Worm (Caenorhabditis elegans) whole organism, young adult: ENCODE data around the gene wrt-8.

ENCODE experiments used
- B0019.2 ChIP-seq: fragments of 200-800 bp; sonication (Bioruptor generic); conservative IDR thresholded peaks from 2 replicates; pipeline ENCODE4 v1.3.6; 2022; ENCODE audit warnings: missing genetic modification reagents, missing genetic modification characterization, missing compliant biosample characterization
- B0336.3 ChIP-seq: fragments of 200-800 bp; sonication (Bioruptor generic); IDR thresholded peaks from 2 replicates; pipeline ENCODE4 v1.3.6; 2022; ENCODE audit warnings: missing genetic modification characterization, missing compliant biosample characterization
- C06A6.2 ChIP-seq: fragments of 200-800 bp; sonication (Bioruptor generic); conservative IDR thresholded peaks from 2 replicates; pipeline ENCODE4 v1.3.6; 2022; ENCODE audit warnings: missing genetic modification characterization, missing compliant biosample characterization
- K11D2.4 ChIP-seq: fragments of 200-800 bp; sonication (Bioruptor generic); IDR thresholded peaks from 2 replicates; pipeline ENCODE4 v1.3.6; 2022; ENCODE audit warnings: missing genetic modification reagents, missing genetic modification characterization, missing compliant biosample characterization
- aptf-3 ChIP-seq: fragments of 200-800 bp; sonication (Bioruptor generic); IDR thresholded peaks from 2 replicates; pipeline ENCODE4 v1.3.6; 2022; ENCODE audit warnings: missing genetic modification characterization, missing compliant biosample characterization
- atf-7 ChIP-seq: sonication (generic microtip); optimal IDR thresholded peaks from 2 replicates; lab custom pipeline; 2017; ENCODE audit warnings: mild to moderate bottlenecking, missing genetic modification characterization, missing compliant biosample characterization
- attf-5 ChIP-seq: fragments of 200-800 bp; sonication (Bioruptor generic); optimal IDR thresholded peaks from 2 replicates; lab custom pipeline; 2018; ENCODE audit warnings: mild to moderate bottlenecking, missing genetic modification characterization, missing compliant biosample characterization
- bed-2 ChIP-seq: fragments of 200-800 bp; sonication (Bioruptor generic); IDR thresholded peaks from 2 replicates; pipeline ENCODE4 v1.3.6; 2022; ENCODE audit warnings: missing genetic modification reagents, missing genetic modification characterization, missing compliant biosample characterization
- ceh-58 ChIP-seq: fragments of 200-800 bp; sonication (Bioruptor generic); IDR thresholded peaks from 2 replicates; pipeline ENCODE4 v1.3.6; 2022; ENCODE audit warnings: missing genetic modification characterization, missing compliant biosample characterization
- ceh-91 ChIP-seq: fragments of 200-800 bp; sonication (Bioruptor generic); IDR thresholded peaks from 2 replicates; pipeline ENCODE4 v1.3.6; 2022; ENCODE audit warnings: missing genetic modification reagents, missing genetic modification characterization, missing compliant biosample characterization
- chd-7 ChIP-seq: sonication (generic microtip); optimal IDR thresholded peaks from 2 replicates; lab custom pipeline; 2016; ENCODE audit warnings: mild to moderate bottlenecking, missing genetic modification characterization, moderate library complexity, missing compliant biosample characterization
- die-1 ChIP-seq: sonication (generic microtip); optimal IDR thresholded peaks from 2 replicates; lab custom pipeline; 2016; ENCODE audit warnings: missing genotype, mild to moderate bottlenecking, missing genetic modification characterization, missing compliant biosample characterization
- dox-1 ChIP-seq: fragments of 200-800 bp; sonication (Bioruptor generic); IDR thresholded peaks from 2 replicates; pipeline ENCODE4 v1.3.6; 2022; ENCODE audit warnings: missing genetic modification reagents, missing genetic modification characterization, missing compliant biosample characterization
- egl-18 ChIP-seq: fragments of 200-800 bp; sonication (Bioruptor generic); IDR thresholded peaks from 2 replicates; pipeline ENCODE4 v1.3.6; 2022; ENCODE audit warnings: missing genetic modification reagents, missing genetic modification characterization, missing compliant biosample characterization
- egl-44 ChIP-seq: fragments of 200-800 bp; sonication (Bioruptor generic); IDR thresholded peaks from 2 replicates; pipeline ENCODE4 v1.3.6; 2022; ENCODE audit warnings: missing genetic modification reagents, missing genetic modification characterization, missing compliant biosample characterization
- egrh-3 ChIP-seq: fragments of 200-800 bp; sonication (Bioruptor generic); IDR thresholded peaks from 2 replicates; pipeline ENCODE4 v1.3.6; 2022; ENCODE audit warnings: missing genetic modification reagents, missing genetic modification characterization, missing compliant biosample characterization
- ets-4 ChIP-seq: fragments of 200-800 bp; sonication (Bioruptor generic); optimal IDR thresholded peaks from 2 replicates; lab custom pipeline; 2018; ENCODE audit warnings: mild to moderate bottlenecking, missing genetic modification characterization, missing compliant biosample characterization
- hlh-26 ChIP-seq: fragments of 200-800 bp; sonication (Bioruptor generic); conservative IDR thresholded peaks from 2 replicates; pipeline ENCODE4 v1.3.6; 2022; ENCODE audit warnings: missing genetic modification reagents, missing genetic modification characterization, missing compliant biosample characterization
- hmg-20 ChIP-seq: fragments of 200-800 bp; sonication (Bioruptor generic); IDR thresholded peaks from 2 replicates; pipeline ENCODE4 v1.3.6; 2022; ENCODE audit warnings: missing genetic modification reagents, missing genetic modification characterization, missing compliant biosample characterization
- hsf-1 ChIP-seq: fragments of 200-800 bp; sonication (Bioruptor generic); IDR thresholded peaks from 2 replicates; pipeline ENCODE4 v1.3.6; 2022; ENCODE audit warnings: missing genetic modification reagents, missing genetic modification characterization, missing compliant biosample characterization
- lin-35 ChIP-seq, 3 experiments: fragments of 150-350 bp in 2 of 3; sonication (generic microtip) in 1 of 3; optimal IDR thresholded peaks; 2 replicates each; lab custom pipeline; 2014 to 2018; ENCODE audit warnings: missing biosample characterization in 3 of 3, missing genetic modification characterization in 3 of 3, missing genetic modification reagents in 3 of 3
- lsl-1 ChIP-seq: fragments of 200-800 bp; sonication (Bioruptor generic); optimal IDR thresholded peaks from 2 replicates; lab custom pipeline; 2018; ENCODE audit warnings: mild to moderate bottlenecking, missing genetic modification characterization, moderate library complexity, missing compliant biosample characterization
- madf-3 ChIP-seq: fragments of 200-800 bp; sonication (Bioruptor generic); IDR thresholded peaks from 2 replicates; pipeline ENCODE4 v1.3.6; 2022; ENCODE audit warnings: missing genetic modification reagents, missing genetic modification characterization, missing compliant biosample characterization
- madf-6 ChIP-seq: fragments of 200-800 bp; sonication (Bioruptor generic); IDR thresholded peaks from 2 replicates; pipeline ENCODE4 v1.3.6; 2022; ENCODE audit warnings: missing genetic modification reagents, missing genetic modification characterization, missing compliant biosample characterization
- mxl-1 ChIP-seq: sonication (generic microtip); optimal IDR thresholded peaks from 2 replicates; lab custom pipeline; 2016; ENCODE audit warnings: missing genetic modification characterization, missing compliant biosample characterization
- nfya-1 ChIP-seq: sonication (generic microtip); optimal IDR thresholded peaks from 2 replicates; lab custom pipeline; 2017; ENCODE audit warnings: antibody characterized with exemption, missing compliant biosample characterization, missing genetic modification characterization, borderline replicate concordance; ENCODE audit not compliant: insufficient read depth
- nhr-80 ChIP-seq: sonication (generic microtip); optimal IDR thresholded peaks from 2 replicates; lab custom pipeline; 2016; ENCODE audit warnings: missing genetic modification characterization, missing compliant biosample characterization
- sdz-38 ChIP-seq: sonication (generic microtip); optimal IDR thresholded peaks from 2 replicates; lab custom pipeline; 2016; ENCODE audit warnings: missing genotype, missing genetic modification characterization, missing compliant biosample characterization
- sea-2 ChIP-seq: fragments of 200-800 bp; sonication (Bioruptor generic); IDR thresholded peaks from 2 replicates; pipeline ENCODE4 v1.3.6; 2022; ENCODE audit warnings: missing genetic modification characterization, missing compliant biosample characterization
- snpc-1.1 ChIP-seq: sonication (generic microtip); optimal IDR thresholded peaks from 2 replicates; lab custom pipeline; 2017; ENCODE audit warnings: missing genetic modification characterization, mild to moderate bottlenecking, missing compliant biosample characterization, antibody characterized with exemption, moderate library complexity, missing genotype, missing genetic modification reagents; ENCODE audit not compliant: insufficient read depth
- somi-1 ChIP-seq: fragments of 200-800 bp; sonication (Bioruptor generic); optimal IDR thresholded peaks from 2 replicates; lab custom pipeline; 2018; ENCODE audit warnings: mild to moderate bottlenecking, missing genetic modification characterization, missing compliant biosample characterization
- tbx-9 ChIP-seq: sonication (generic microtip); optimal IDR thresholded peaks from 2 replicates; lab custom pipeline; 2016; ENCODE audit warnings: borderline replicate concordance, missing genetic modification characterization, inconsistent platforms, missing compliant biosample characterization
- unc-130 ChIP-seq: sonication (generic microtip); optimal IDR thresholded peaks from 2 replicates; lab custom pipeline; 2016; ENCODE audit warnings: missing genetic modification reagents, missing genetic modification characterization, missing compliant biosample characterization
- unc-62 ChIP-seq: fragments of 150-350 bp; optimal IDR thresholded peaks from 2 replicates; lab custom pipeline; 2014; ENCODE audit warnings: missing biosample characterization, missing genetic modification reagents, missing genetic modification characterization
- zfh-2 ChIP-seq: fragments of 200-800 bp; sonication (Bioruptor generic); conservative IDR thresholded peaks from 2 replicates; pipeline ENCODE4 v1.3.6; 2022; ENCODE audit warnings: missing genetic modification reagents, missing genetic modification characterization, missing compliant biosample characterization
- ztf-18 ChIP-seq: sonication (generic microtip); optimal IDR thresholded peaks from 2 replicates; lab custom pipeline; 2016; ENCODE audit warnings: missing genotype, mild to moderate bottlenecking, missing genetic modification characterization, missing compliant biosample characterization
- ztf-22 ChIP-seq: fragments of 200-800 bp; sonication (Bioruptor generic); optimal IDR thresholded peaks from 2 replicates; lab custom pipeline; 2018; ENCODE audit warnings: mild to moderate bottlenecking, missing genetic modification characterization, moderate library complexity, missing compliant biosample characterization
- ztf-25 ChIP-seq: fragments of 200-800 bp; sonication (Bioruptor generic); IDR thresholded peaks from 2 replicates; pipeline ENCODE4 v1.3.6; 2022; ENCODE audit warnings: missing genetic modification reagents, missing genetic modification characterization, missing compliant biosample characterization
- ztf-26 ChIP-seq: sonication (generic microtip); optimal IDR thresholded peaks from 2 replicates; lab custom pipeline; 2017; ENCODE audit warnings: missing genetic modification characterization, missing compliant biosample characterization
- ztf-28 ChIP-seq: fragments of 200-800 bp; sonication (Bioruptor generic); IDR thresholded peaks from 2 replicates; pipeline ENCODE4 v1.3.6; 2022; ENCODE audit warnings: missing genetic modification reagents, missing genetic modification characterization, missing compliant biosample characterization
- ztf-6 ChIP-seq: fragments of 200-800 bp; sonication (Bioruptor generic); IDR thresholded peaks from 2 replicates; pipeline ENCODE4 v1.3.6; 2022; ENCODE audit warnings: missing genetic modification reagents, missing genetic modification characterization, missing compliant biosample characterization

wrt-8 gene

ce11 chrV:15350615-15351014 is 6.2 kb upstream of the wrt-8 start, which contains the start of gene clec-231:
Gene clec-231 (minus strand): TSS chrV:15350715.
- TF ChIP-seq lsl-1 (GFP tag; lab: Kevin White, UChicago) = no peak
- no peak for TF ChIP-seq ztf-6 (GFP tag; lab: Robert Waterston, UW)
- no peak for TF ChIP-seq somi-1
- no peak for TF ChIP-seq ztf-25
- TF ChIP-seq egl-18 (GFP tag; lab: Robert Waterston, UW) = no peak
- TF ChIP-seq zfh-2 (GFP tag; lab: Robert Waterston, UW) = no peak
- no peak for TF ChIP-seq C06A6.2 (GFP tag; lab: Robert Waterston, UW)
- TF ChIP-seq madf-6 (GFP tag; lab: Robert Waterston, UW) = no peak
- no peak for TF ChIP-seq hsf-1 (GFP tag; lab: Robert Waterston, UW)

ce11 chrV:15349044-15349443 is 4.7 kb upstream of the wrt-8 start, which contains the start of gene clec-230:
Gene clec-230 (minus strand): TSS chrV:15349144.
- no peak for TF ChIP-seq unc-130 (GFP tag; lab: Kevin White, UChicago)
- no peak for TF ChIP-seq sea-2 (GFP tag; lab: Robert Waterston, UW)
- TF ChIP-seq attf-5 (GFP tag; lab: Kevin White, UChicago) = no peak
- no peak for TF ChIP-seq egrh-3 (GFP tag; lab: Robert Waterston, UW)
- TF ChIP-seq ztf-22 (GFP tag; lab: Kevin White, UChicago) = no peak
- no peak for TF ChIP-seq sdz-38 (tag; lab: Kevin White, UChicago)
- TF ChIP-seq egl-44 = no peak
- no peak for TF ChIP-seq atf-7 (tag; lab: Kevin White, UChicago)
- TF ChIP-seq nhr-80 (tag; lab: Kevin White, UChicago) = no peak

- TF ChIP-seq nhr-80 (tag; lab: Kevin White, UChicago) (no peak), hlh-26 (GFP tag; lab: Robert Waterston, UW) (no peak), somi-1 (no peak), die-1 (no peak), ceh-58 (GFP tag; lab: Robert Waterston, UW) (no peak), B0336.3 (GFP tag; lab: Robert Waterston, UW) (no peak), unc-62 (GFP tag; lab: Kevin White, UChicago) (no peak), ets-4 (GFP tag; lab: Kevin White, UChicago) (no peak), ceh-91 (no peak), chd-7 (tag; lab: Kevin White, UChicago) (no peak), nfya-1 (no peak), dox-1 (GFP tag; lab: Robert Waterston, UW) (no peak), aptf-3 (GFP tag; lab: Robert Waterston, UW) (no peak), lin-35 (GFP tag; optimal IDR thresholded peaks at IDR 0.05; lab: Kevin White, UChicago) (no peak), ztf-18 (tag; lab: Kevin White, UChicago) (no peak), egl-44 (no peak), C06A6.2 (GFP tag; lab: Robert Waterston, UW) (no peak), B0019.2 (GFP tag; lab: Robert Waterston, UW) (no peak), K11D2.4 (no peak)
These were observed 2.9 kb upstream of the wrt-8 start, which contains the start of gene C29F3.3 for ce11 chrV:15347292-15347691. Gene C29F3.3 (minus strand): TSS chrV:15347392.

ce11 chrV:15341404-15341803 is 3.0 kb downstream of the wrt-8 start, which contains the start of gene clec-229:
Gene clec-229 (minus strand): TSS chrV:15341504.
- no peak for TF ChIP-seq ztf-28
- no peak for TF ChIP-seq ets-4 (GFP tag; lab: Kevin White, UChicago)
- TF ChIP-seq C06A6.2 (GFP tag; lab: Robert Waterston, UW) = no peak
- TF ChIP-seq snpc-1.1 (tag; lab: Kevin White, UChicago) = no peak
- no peak for TF ChIP-seq madf-3 (GFP tag; lab: Robert Waterston, UW)
- no peak for TF ChIP-seq hmg-20
- no peak for TF ChIP-seq ztf-26
- no peak for TF ChIP-seq attf-5 (GFP tag; lab: Kevin White, UChicago)
- TF ChIP-seq bed-2 = no peak
- TF ChIP-seq tbx-9 (tag; lab: Kevin White, UChicago) = no peak
- TF ChIP-seq mxl-1 (tag; lab: Kevin White, UChicago) = no peak
